Worm (Caenorhabditis elegans) whole organism, young adult: ENCODE data around the gene C50B8.5.

Source experiments
- F10E7.11 ChIP-seq: sonication (generic microtip); optimal IDR thresholded peaks from 2 replicates; lab custom pipeline; 2017; ENCODE audit warnings: mild to moderate bottlenecking, missing genetic modification characterization, moderate library complexity, missing compliant biosample characterization
- F37B4.10 ChIP-seq: fragments of 200-800 bp; sonication (Bioruptor generic); IDR thresholded peaks from 2 replicates; pipeline ENCODE4 v1.3.6; 2022; ENCODE audit warnings: missing genetic modification characterization, missing compliant biosample characterization
- bed-2 ChIP-seq: fragments of 200-800 bp; sonication (Bioruptor generic); IDR thresholded peaks from 2 replicates; pipeline ENCODE4 v1.3.6; 2022; ENCODE audit warnings: missing genetic modification reagents, missing genetic modification characterization, missing compliant biosample characterization
- dpl-1 ChIP-seq: fragments of 150-350 bp; optimal IDR thresholded peaks from 2 replicates; lab custom pipeline; 2014; ENCODE audit warnings: missing biosample characterization, missing genetic modification reagents, missing genetic modification characterization
- lin-40 ChIP-seq: sonication (generic microtip); optimal IDR thresholded peaks from 2 replicates; lab custom pipeline; 2016; ENCODE audit warnings: missing genetic modification characterization, mild to moderate bottlenecking, missing compliant biosample characterization, missing genotype, missing genetic modification reagents
- lsl-1 ChIP-seq: fragments of 200-800 bp; sonication (Bioruptor generic); optimal IDR thresholded peaks from 2 replicates; lab custom pipeline; 2018; ENCODE audit warnings: mild to moderate bottlenecking, missing genetic modification characterization, moderate library complexity, missing compliant biosample characterization
- nhr-179 ChIP-seq: sonication (generic microtip); optimal IDR thresholded peaks from 2 replicates; lab custom pipeline; 2016; ENCODE audit warnings: mild to moderate bottlenecking, missing genetic modification characterization, missing compliant biosample characterization
- unc-62 ChIP-seq: fragments of 150-350 bp; optimal IDR thresholded peaks from 2 replicates; lab custom pipeline; 2014; ENCODE audit warnings: missing biosample characterization, missing genetic modification reagents, missing genetic modification characterization

DNA sequence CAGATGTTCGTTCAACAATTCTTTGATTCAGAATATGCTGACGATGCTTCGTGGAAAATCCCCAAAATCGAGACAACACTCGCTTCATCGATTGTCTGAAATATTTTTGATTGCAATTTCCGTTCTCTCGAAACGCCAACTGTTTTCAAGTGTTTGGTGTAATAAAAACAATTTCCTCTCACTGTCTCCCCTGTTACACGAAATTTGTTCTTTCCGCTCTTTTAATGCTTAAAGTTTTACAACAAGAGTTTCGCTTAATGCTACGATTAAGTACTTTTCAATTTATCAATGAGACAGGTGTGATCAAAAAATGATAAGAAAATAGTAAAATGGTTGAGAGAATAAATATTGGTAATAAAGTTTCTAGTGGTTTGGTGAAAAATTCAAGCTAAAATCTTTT lies 24.5 kb upstream of the C50B8.5 start, which contains the start of gene C56A3.6:
- no peak for TF ChIP-seq nhr-179 (tag; lab: Kevin White, UChicago)
- no peak for TF ChIP-seq F37B4.10 (GFP tag; lab: Robert Waterston, UW)
- TF ChIP-seq lsl-1, result no peak
- no peak for TF ChIP-seq lin-40 (tag; lab: Kevin White, UChicago)
- no peak for TF ChIP-seq unc-62 (GFP tag; lab: Kevin White, UChicago)
- no peak for TF ChIP-seq dpl-1
- TF ChIP-seq F10E7.11 (tag; lab: Kevin White, UChicago), result no peak
- TF ChIP-seq bed-2, result no peak
